Worm (Caenorhabditis elegans): ENCODE data around the gene cdk-1.

DNA sequence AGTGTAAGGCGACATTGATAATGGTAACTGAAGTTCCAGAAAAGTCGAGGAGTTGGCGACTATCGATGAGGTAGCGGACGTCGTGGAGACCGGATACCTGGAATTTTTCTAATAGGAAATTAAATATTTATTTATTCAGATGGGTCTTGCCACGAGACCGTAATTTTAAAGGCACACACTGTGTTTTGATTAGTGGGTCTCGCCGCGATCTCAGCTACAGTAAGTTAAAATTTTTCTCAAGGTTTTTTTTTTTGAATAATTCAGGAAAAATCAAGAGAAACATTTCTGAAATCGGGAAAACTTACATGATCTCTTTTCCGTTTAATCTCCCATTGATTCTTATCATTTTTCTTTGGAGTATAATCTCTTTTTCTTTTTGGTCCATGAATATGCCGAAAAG lies 31.8 kb downstream of the cdk-1 start:
- no peak for TF ChIP-seq sea-1 (GFP tag; conservative IDR thresholded peaks at IDR 0.05)
- TF ChIP-seq tbx-11 (GFP tag; IDR thresholded peaks at IDR 0.05) = no peak
- TF ChIP-seq ama-1 (optimal IDR thresholded peaks at IDR 0.05) = no peak
- no peak for TF ChIP-seq B0310.2 (tag; optimal IDR thresholded peaks at IDR 0.05)
- no peak for TF ChIP-seq pes-1 (GFP tag; IDR thresholded peaks at IDR 0.05)
- no peak for TF ChIP-seq hmbx-1 (tag; optimal IDR thresholded peaks at IDR 0.05)
- no peak for TF ChIP-seq ceh-13 (GFP tag; optimal IDR thresholded peaks at IDR 0.05)
- no peak for TF ChIP-seq tbx-37 (GFP tag; conservative IDR thresholded peaks at IDR 0.05)
- no peak for TF ChIP-seq hmg-4 (GFP tag; optimal IDR thresholded peaks at IDR 0.05)
- no peak for TF ChIP-seq hnd-1 (tag; optimal IDR thresholded peaks at IDR 0.05)
- TF ChIP-seq aly-1 (tag; optimal IDR thresholded peaks at IDR 0.05) = no peak
- no peak for TF ChIP-seq flt-1 (GFP tag; IDR thresholded peaks at IDR 0.05)
- TF ChIP-seq scrt-1 (GFP tag; IDR thresholded peaks at IDR 0.05) = no peak
- no peak for TF ChIP-seq F13C5.2 (tag; optimal IDR thresholded peaks at IDR 0.05)
